Fruit fly (Drosophila melanogaster) whole organism: ENCODE results near the gene niki.

Experiments used
- CG8478 ChIP-seq: fragments of >200 bp; optimal IDR thresholded peaks from 2 replicates; lab custom pipeline; 2018; ENCODE audit warnings: inconsistent platforms
- Dll ChIP-seq: fragments of >200 bp; optimal IDR thresholded peaks from 2 replicates; lab custom pipeline; 2017
- EcR ChIP-seq, 2 experiments: fragments of >200 bp; optimal IDR thresholded peaks; 2 replicates each; lab custom pipeline; 2017; ENCODE audit warnings: missing biosample characterization in 2 of 2, missing genetic modification characterization in 2 of 2, missing genetic modification reagents in 2 of 2
- pan ChIP-seq: fragments of >200 bp; optimal IDR thresholded peaks from 2 replicates; lab custom pipeline; 2017
- psq ChIP-seq: fragments of >200 bp; optimal IDR thresholded peaks from 2 replicates; lab custom pipeline; 2017
- usp ChIP-seq: fragments of >200 bp; optimal IDR thresholded peaks from 2 replicates; lab custom pipeline; 2017; ENCODE audit warnings: missing biosample characterization, missing genetic modification characterization, mixed read lengths

Gene niki

dm6 chr3R:24787734-24788133 lies 37.7 kb downstream of the niki start, which contains the start of gene Ets96B:
Gene Ets96B, plus strand, starts transcription at chr3R:24788054.
- TF ChIP-seq pan (lab: Kevin White, UChicago) = no peak
- TF ChIP-seq psq (lab: Kevin White, UChicago) = no peak
- TF ChIP-seq CG8478 (lab: Kevin White, UChicago) = no peak
- TF ChIP-seq usp (GFP tag; lab: Kevin White, UChicago) = no peak
- TF ChIP-seq EcR (GFP tag; optimal IDR thresholded peaks at IDR 0.05; lab: Kevin White, UChicago) = no peak
- no peak for TF ChIP-seq Dll (lab: Kevin White, UChicago)

- TF ChIP-seq usp (GFP tag; lab: Kevin White, UChicago) (no peak), CG8478 (lab: Kevin White, UChicago) (no peak), psq (lab: Kevin White, UChicago) (no peak), pan (lab: Kevin White, UChicago) (no peak), Dll (lab: Kevin White, UChicago) (no peak), EcR (GFP tag; optimal IDR thresholded peaks at IDR 0.05; lab: Kevin White, UChicago) (no peak)
Measured at dm6 chr3R:24787042-24787565, 38.3 kb downstream of the niki start, which contains the start of gene CG5805. Gene CG5805, minus strand, starts transcription at chr3R:24787421.

dm6 chr3R:24778218-24778739 lies 47.2 kb downstream of the niki start:
- TF ChIP-seq psq (lab: Kevin White, UChicago) (no peak), CG8478 (lab: Kevin White, UChicago) (no peak), EcR (GFP tag; optimal IDR thresholded peaks at IDR 0.05; lab: Kevin White, UChicago) (no peak), usp (GFP tag; lab: Kevin White, UChicago) (no peak), pan (lab: Kevin White, UChicago) (no peak), Dll (lab: Kevin White, UChicago) (no peak)

dm6 chr3R:24777101-24777500 lies 48.3 kb downstream of the niki start:
- TF ChIP-seq psq (lab: Kevin White, UChicago) (no peak), pan (lab: Kevin White, UChicago) (no peak), Dll (lab: Kevin White, UChicago) (no peak), usp (GFP tag; lab: Kevin White, UChicago) (no peak), CG8478 (lab: Kevin White, UChicago) (no peak), EcR (GFP tag; optimal IDR thresholded peaks at IDR 0.05; lab: Kevin White, UChicago) (no peak)

dm6 chr3R:24773422-24773821 lies 52.0 kb downstream of the niki start:
- TF ChIP-seq pan (lab: Kevin White, UChicago) (no peak), Dll (lab: Kevin White, UChicago) (no peak)

- no peak for TF ChIP-seq usp (GFP tag; lab: Kevin White, UChicago)
- no peak for TF ChIP-seq Dll (lab: Kevin White, UChicago)
- no peak for TF ChIP-seq CG8478 (lab: Kevin White, UChicago)
- no peak for TF ChIP-seq pan (lab: Kevin White, UChicago)
- no peak for TF ChIP-seq EcR (GFP tag; optimal IDR thresholded peaks at IDR 0.05; lab: Kevin White, UChicago)
- no peak for TF ChIP-seq psq (lab: Kevin White, UChicago)
Measured at dm6 chr3R:24773016-24773415, 52.4 kb downstream of the niki start.
